Fruit fly (Drosophila melanogaster) whole organism, pupa: ENCODE measurements around the gene Osi24.

Source experiments
- CG10348 ChIP-seq: fragments of 200-800 bp; sonication (Bioruptor generic); IDR thresholded peaks from 2 replicates; pipeline ENCODE4 v1.3.6; 2022; ENCODE audit warnings: missing biosample characterization, missing genetic modification characterization
- CG13204 ChIP-seq: fragments of 200-800 bp; sonication (Bioruptor generic); optimal IDR thresholded peaks from 2 replicates; lab custom pipeline; 2018; ENCODE audit warnings: missing biosample characterization, mild to moderate bottlenecking, missing genetic modification characterization, moderate library complexity
- CG32121 ChIP-seq: fragments of 200-800 bp; sonication (Bioruptor generic); IDR thresholded peaks from 2 replicates; pipeline ENCODE4 v1.3.6; 2022; ENCODE audit warnings: missing biosample characterization, missing genetic modification characterization
- CG4496 ChIP-seq: fragments of 200-800 bp; sonication (Bioruptor generic); IDR thresholded peaks from 3 replicates; pipeline ENCODE4 v1.3.6; 2022; ENCODE audit warnings: missing biosample characterization, missing genetic modification characterization
- CG8301 ChIP-seq: fragments of 200-800 bp; sonication (Bioruptor generic); optimal IDR thresholded peaks from 2 replicates; lab custom pipeline; 2018; ENCODE audit warnings: missing biosample characterization, mild to moderate bottlenecking, missing genetic modification characterization
- CG9948 ChIP-seq: fragments of 200-800 bp; sonication (Bioruptor generic); optimal IDR thresholded peaks from 2 replicates; lab custom pipeline; 2018; ENCODE audit warnings: missing biosample characterization, mild to moderate bottlenecking, missing genetic modification characterization, moderate library complexity
- D1 ChIP-seq: fragments of 200-800 bp; sonication (Bioruptor generic); optimal IDR thresholded peaks from 2 replicates; lab custom pipeline; 2018; ENCODE audit warnings: missing biosample characterization, mild to moderate bottlenecking, missing genetic modification characterization, moderate library complexity
- Ets98B ChIP-seq: fragments of 200-800 bp; sonication (Bioruptor generic); IDR thresholded peaks from 2 replicates; pipeline ENCODE4 v1.3.6; 2022; ENCODE audit warnings: missing biosample characterization, missing genetic modification characterization
- gl ChIP-seq: fragments of 200-800 bp; sonication (Bioruptor generic); optimal IDR thresholded peaks from 2 replicates; lab custom pipeline; 2018; ENCODE audit warnings: missing biosample characterization, mild to moderate bottlenecking, missing genetic modification characterization

dm6 chr3R:6149130-6149529 is 49.5 kb upstream of the Osi24 start:
- TF ChIP-seq CG8301 (tag; lab: Kevin White, UChicago) = peak; percentile 12
- TF ChIP-seq CG13204 (GFP tag; lab: Kevin White, UChicago) = no peak
- TF ChIP-seq CG9948 (tag; lab: Kevin White, UChicago) = peak; percentile 9
- TF ChIP-seq Ets98B (GFP tag; lab: Robert Waterston, UW) = no peak
- no peak for TF ChIP-seq CG4496 (GFP tag; lab: Robert Waterston, UW)
- TF ChIP-seq D1 (tag; lab: Kevin White, UChicago) = no peak
- no peak for TF ChIP-seq gl (tag; lab: Kevin White, UChicago)
- TF ChIP-seq CG10348 = no peak
- no peak for TF ChIP-seq CG32121 (GFP tag; lab: Robert Waterston, UW)
